Worm (Caenorhabditis elegans) whole organism, midembryonic: ENCODE results near the gene F36H9.4.

Source experiments
- T22C8.4 ChIP-seq: fragments of 200-800 bp; sonication (Bioruptor generic); IDR thresholded peaks from 2 replicates; pipeline ENCODE4 v1.3.6; 2022; ENCODE audit warnings: missing genetic modification characterization, missing compliant biosample characterization
- cog-1 ChIP-seq: sonication (generic microtip); optimal IDR thresholded peaks from 2 replicates; lab custom pipeline; 2016; ENCODE audit warnings: missing genetic modification characterization, missing compliant biosample characterization
- flt-1 ChIP-seq: fragments of 200-800 bp; sonication (Bioruptor generic); IDR thresholded peaks from 2 replicates; pipeline ENCODE4 v1.3.6; 2022; ENCODE audit warnings: missing genetic modification characterization, missing compliant biosample characterization
- klf-2 ChIP-seq: fragments of 200-800 bp; sonication (Bioruptor generic); conservative IDR thresholded peaks from 2 replicates; pipeline ENCODE4 v1.3.6; 2022; ENCODE audit warnings: missing genetic modification reagents, missing genetic modification characterization, missing compliant biosample characterization
- med-1 ChIP-seq: sonication (generic microtip); optimal IDR thresholded peaks from 2 replicates; lab custom pipeline; 2017; ENCODE audit warnings: missing genetic modification characterization, mild to moderate bottlenecking, missing compliant biosample characterization, antibody characterized with exemption, missing genetic modification reagents; ENCODE audit not compliant: insufficient read depth
- ref-1 ChIP-seq: fragments of 200-800 bp; sonication (Bioruptor generic); conservative IDR thresholded peaks from 2 replicates; pipeline ENCODE4 v1.3.6; 2022; ENCODE audit warnings: missing genetic modification reagents, missing genetic modification characterization, missing compliant biosample characterization
- tab-1 ChIP-seq: fragments of 200-800 bp; sonication (Bioruptor generic); IDR thresholded peaks from 2 replicates; pipeline ENCODE4 v1.3.6; 2022; ENCODE audit warnings: missing genetic modification characterization, missing compliant biosample characterization
- ztf-23 ChIP-seq: fragments of 200-800 bp; sonication (Bioruptor generic); IDR thresholded peaks from 2 replicates; pipeline ENCODE4 v1.3.6; 2022; ENCODE audit warnings: missing genetic modification reagents, missing genetic modification characterization, missing compliant biosample characterization
- ztf-29 ChIP-seq: fragments of 200-800 bp; sonication (Bioruptor generic); IDR thresholded peaks from 2 replicates; pipeline ENCODE4 v1.3.6; 2022; ENCODE audit warnings: missing genetic modification reagents, missing genetic modification characterization, missing compliant biosample characterization

The F36H9.4 gene

ce11 chrV:1751449-1751848, 27.6 kb downstream of the F36H9.4 start, which contains the start of gene srh-199:
Gene srh-199, minus strand, starts transcription at chrV:1751549.
- TF ChIP-seq ref-1, result no peak
- no peak for TF ChIP-seq T22C8.4
- no peak for TF ChIP-seq ztf-23 (GFP tag; lab: Robert Waterston, UW)
- no peak for TF ChIP-seq flt-1 (GFP tag; lab: Robert Waterston, UW)
- TF ChIP-seq tab-1, result no peak
- no peak for TF ChIP-seq med-1 (GFP tag; lab: Kevin White, UChicago)
- TF ChIP-seq klf-2 (GFP tag; lab: Robert Waterston, UW), result no peak
- no peak for TF ChIP-seq cog-1
- no peak for TF ChIP-seq ztf-29

DNA sequence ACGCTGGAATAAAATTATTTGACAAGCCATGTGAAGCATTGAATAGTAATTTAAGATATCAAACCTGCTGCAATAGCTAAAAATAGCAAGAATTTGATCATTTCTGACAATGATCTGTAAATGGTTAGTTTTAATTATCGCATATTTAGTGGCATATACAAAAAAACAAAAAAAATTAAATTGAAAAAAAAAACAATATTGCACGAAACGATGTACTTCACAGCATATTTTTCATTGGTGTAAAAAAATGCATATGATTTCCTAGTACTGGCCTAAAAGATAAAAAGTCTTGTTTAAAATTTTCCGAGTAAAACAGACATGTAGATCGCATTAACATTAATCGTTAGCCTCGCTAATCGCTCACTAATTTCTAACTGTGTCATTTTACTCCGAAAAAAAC, 30.0 kb downstream of the F36H9.4 start, which contains the start of gene ZK697.8:
Gene ZK697.8 (minus strand): TSS at position 101 of the 400 bp plus-strand sequence.
- TF ChIP-seq flt-1 (GFP tag; lab: Robert Waterston, UW), result no peak
- TF ChIP-seq klf-2 (GFP tag; lab: Robert Waterston, UW), result no peak
- TF ChIP-seq med-1 (GFP tag; lab: Kevin White, UChicago), result no peak
- TF ChIP-seq ztf-29, result no peak
- TF ChIP-seq T22C8.4, result no peak
- no peak for TF ChIP-seq tab-1
- no peak for TF ChIP-seq cog-1
- no peak for TF ChIP-seq ztf-23 (GFP tag; lab: Robert Waterston, UW)
- TF ChIP-seq ref-1, result no peak

DNA sequence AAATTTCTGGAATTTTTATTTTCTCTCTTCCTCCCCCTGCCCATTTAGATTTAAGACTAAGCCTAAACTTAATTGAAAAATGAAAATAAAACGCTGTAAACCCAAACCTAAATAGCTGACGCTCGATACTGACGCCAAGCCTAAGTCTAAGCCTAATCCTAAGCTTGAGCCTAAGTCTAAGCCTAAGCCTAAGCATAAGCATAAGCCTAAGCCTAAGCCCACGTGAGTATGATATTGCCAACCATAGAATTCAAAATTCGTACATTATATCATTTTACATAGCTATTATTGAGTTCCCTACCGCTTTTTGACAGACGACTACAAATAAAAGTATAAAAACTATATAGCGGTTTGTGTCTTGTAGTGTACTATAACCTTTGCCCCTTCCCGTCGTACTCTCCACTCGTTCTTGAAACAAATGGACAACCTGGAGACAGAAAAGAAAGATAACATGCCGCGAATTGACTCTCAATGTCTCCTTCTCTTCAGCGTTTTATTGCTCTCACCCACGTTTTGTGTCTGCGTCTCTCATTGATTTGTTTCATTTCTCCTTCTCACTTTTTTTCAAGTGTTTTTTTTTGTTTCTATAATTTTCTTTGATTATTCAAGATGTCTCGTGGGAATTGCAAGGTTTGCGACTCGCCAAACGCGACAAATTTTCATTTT, 35.7 kb downstream of the F36H9.4 start, which contains the start of gene nhr-256:
Gene nhr-256 (plus strand): TSS at position 567 of the 666 bp plus-strand sequence.
- TF ChIP-seq tab-1 (no peak), cog-1 (peak; percentile 49), ztf-29 (peak; percentile 76; the same call in 1 of the 2 replicates)

DNA sequence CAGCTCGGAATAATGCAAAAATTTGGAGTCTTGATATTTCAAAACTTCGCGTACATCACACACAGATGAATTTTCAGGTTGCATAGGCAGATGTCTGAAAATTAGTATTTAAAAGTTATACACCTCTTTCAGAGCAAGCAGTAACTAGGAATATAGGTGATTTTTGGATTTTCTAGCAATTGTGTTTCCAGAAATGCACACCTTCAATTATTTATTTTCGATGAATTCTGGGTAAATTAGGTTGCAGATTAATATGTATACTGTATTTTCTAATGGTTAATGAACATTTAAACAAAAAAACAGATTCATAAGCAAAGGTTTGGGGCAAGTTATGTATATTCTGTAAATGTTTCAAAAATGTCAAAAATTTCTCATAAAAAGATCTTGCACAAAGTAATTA, 38.0 kb downstream of the F36H9.4 start, which contains the start of gene srab-25:
Gene srab-25 (minus strand): TSS at position 101 of the 400 bp plus-strand sequence.
- TF ChIP-seq ref-1 (no peak), ztf-23 (GFP tag; lab: Robert Waterston, UW) (no peak), tab-1 (no peak), med-1 (GFP tag; lab: Kevin White, UChicago) (no peak), ztf-29 (no peak), klf-2 (GFP tag; lab: Robert Waterston, UW) (no peak), T22C8.4 (no peak), cog-1 (no peak), flt-1 (GFP tag; lab: Robert Waterston, UW) (no peak)

- TF ChIP-seq flt-1 (GFP tag; lab: Robert Waterston, UW) (no peak), cog-1 (no peak), med-1 (GFP tag; lab: Kevin White, UChicago) (no peak)
Observed at ce11 chrV:1734569-1734968, 44.5 kb downstream of the F36H9.4 start, which contains the start of gene str-160. Gene str-160, plus strand, starts transcription at chrV:1734869.

DNA sequence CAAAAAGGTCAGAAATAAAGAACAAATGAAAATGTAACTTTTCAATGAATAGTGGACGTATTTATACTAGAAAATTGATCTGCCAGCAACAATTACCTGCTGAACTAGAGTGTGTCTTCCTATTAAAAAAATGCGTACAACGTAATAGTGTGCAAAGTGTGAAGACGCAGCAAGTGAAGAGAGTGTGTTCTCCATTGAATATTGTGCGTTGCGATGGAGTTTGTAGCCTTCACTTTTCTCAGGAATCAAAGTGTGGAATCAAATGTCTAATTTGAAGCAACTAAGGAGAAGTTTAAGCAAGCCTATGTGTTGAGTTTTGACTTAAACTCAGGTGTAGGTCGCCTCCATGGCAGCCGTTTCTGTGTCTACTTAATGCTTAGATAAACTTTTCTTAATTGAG, 47.1 kb downstream of the F36H9.4 start, which contains the start of gene gst-21:
Gene gst-21 (minus strand): TSS at position 101 of the 400 bp plus-strand sequence.
- TF ChIP-seq cog-1, result no peak
- no peak for TF ChIP-seq T22C8.4
- no peak for TF ChIP-seq ref-1
- TF ChIP-seq ztf-23 (GFP tag; lab: Robert Waterston, UW), result no peak
- no peak for TF ChIP-seq med-1 (GFP tag; lab: Kevin White, UChicago)
- no peak for TF ChIP-seq tab-1
- TF ChIP-seq klf-2 (GFP tag; lab: Robert Waterston, UW), result no peak
- no peak for TF ChIP-seq ztf-29
- no peak for TF ChIP-seq flt-1 (GFP tag; lab: Robert Waterston, UW)
